Worm (Caenorhabditis elegans) whole organism, L4/young adult: ENCODE data around the gene Y4C6B.7.

ENCODE experiments used
- W03F9.2 ChIP-seq: fragments of 150-350 bp; optimal IDR thresholded peaks from 2 replicates; lab custom pipeline; 2014; ENCODE audit warnings: missing biosample characterization, missing genetic modification characterization
- him-1 ChIP-seq: sonication (generic microtip); optimal IDR thresholded peaks from 2 replicates; lab custom pipeline; 2016; ENCODE audit warnings: missing genotype, missing genetic modification reagents, missing genetic modification characterization, missing compliant biosample characterization

DNA sequence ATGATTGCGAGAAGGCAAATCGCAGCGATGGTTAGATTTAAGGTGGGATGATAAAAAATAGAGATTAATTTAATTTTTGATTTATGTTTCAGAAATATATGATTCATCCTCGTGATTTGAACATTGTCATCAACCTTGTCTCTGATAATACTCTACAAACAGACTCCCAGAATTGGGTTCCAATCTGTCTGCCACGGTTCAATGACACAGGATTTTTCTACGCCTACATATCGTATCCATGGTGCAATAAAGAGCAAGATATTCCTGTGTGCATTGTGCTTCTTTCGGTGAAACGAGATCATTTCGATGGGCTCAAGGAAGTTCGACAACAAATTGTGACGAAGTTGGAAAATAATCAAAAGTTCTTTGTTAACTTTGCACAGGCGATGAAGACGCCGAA is 14.6 kb upstream of the Y4C6B.7 start:
- TF ChIP-seq him-1 (tag; lab: Kevin White, UChicago): no peak
- no peak for TF ChIP-seq W03F9.2 (tag; lab: Kevin White, UChicago)
